Fruit fly (Drosophila melanogaster) whole organism, adult: Measurements from ENCODE around the gene CG17343.

Experiments
- CG11617 ChIP-seq: fragments of 200-800 bp; sonication (Bioruptor generic); optimal IDR thresholded peaks from 2 replicates; lab custom pipeline; 2017; ENCODE audit warnings: mild to moderate bottlenecking, missing biosample characterization, missing genetic modification reagents, missing genetic modification characterization
- CG12768 ChIP-seq: fragments of 200-800 bp; sonication (Bioruptor generic); optimal IDR thresholded peaks from 2 replicates; lab custom pipeline; 2017; ENCODE audit warnings: missing biosample characterization, missing genetic modification characterization, mild to moderate bottlenecking, moderate library complexity, missing genetic modification reagents
- CG14711 ChIP-seq: fragments of 200-800 bp; sonication (Bioruptor generic); optimal IDR thresholded peaks from 2 replicates; lab custom pipeline; 2018; ENCODE audit warnings: missing biosample characterization, mild to moderate bottlenecking, missing genetic modification characterization, moderate library complexity
- CG1620 ChIP-seq: fragments of 200-800 bp; sonication (Bioruptor generic); optimal IDR thresholded peaks from 2 replicates; lab custom pipeline; 2016; ENCODE audit warnings: missing biosample characterization, missing genetic modification characterization
- CG33017 ChIP-seq: fragments of 200-800 bp; sonication (Bioruptor generic); optimal IDR thresholded peaks from 2 replicates; lab custom pipeline; 2018; ENCODE audit warnings: missing biosample characterization, mild to moderate bottlenecking, missing genetic modification characterization, moderate library complexity
- CG5204 ChIP-seq: fragments of 200-800 bp; sonication (Bioruptor generic); optimal IDR thresholded peaks from 2 replicates; lab custom pipeline; 2016; ENCODE audit warnings: missing biosample characterization, missing genetic modification characterization
- CG7045 ChIP-seq: fragments of 200-800 bp; sonication (Bioruptor generic); optimal IDR thresholded peaks from 2 replicates; lab custom pipeline; 2017; ENCODE audit warnings: missing biosample characterization, mild to moderate bottlenecking, missing genetic modification characterization
- CG7101 ChIP-seq: fragments of 200-800 bp; sonication (Bioruptor generic); optimal IDR thresholded peaks from 2 replicates; lab custom pipeline; 2018; ENCODE audit warnings: missing biosample characterization, mild to moderate bottlenecking, missing genetic modification characterization, moderate library complexity
- Clk ChIP-seq: fragments of 200-800 bp; sonication (Bioruptor generic); optimal IDR thresholded peaks from 2 replicates; lab custom pipeline; 2017; ENCODE audit warnings: missing biosample characterization, missing genetic modification characterization
- Crg-1 ChIP-seq: fragments of 200-800 bp; sonication (Bioruptor generic); optimal IDR thresholded peaks from 2 replicates; lab custom pipeline; 2016; ENCODE audit warnings: missing biosample characterization, missing genetic modification characterization
- Hr96 ChIP-seq: fragments of 200-800 bp; sonication (Bioruptor generic); optimal IDR thresholded peaks from 2 replicates; lab custom pipeline; 2016; ENCODE audit warnings: missing biosample characterization, missing genetic modification characterization
- Mnt ChIP-seq: fragments of 200-800 bp; sonication (Bioruptor generic); optimal IDR thresholded peaks from 2 replicates; lab custom pipeline; 2016; ENCODE audit warnings: missing biosample characterization, mild to moderate bottlenecking, missing genetic modification characterization
- bab1 ChIP-seq: fragments of 200-800 bp; sonication (Bioruptor generic); optimal IDR thresholded peaks from 3 replicates; lab custom pipeline; 2019; ENCODE audit warnings: missing biosample characterization, mild to moderate bottlenecking, missing genetic modification characterization, moderate library complexity
- cic ChIP-seq: fragments of 200-800 bp; sonication (Bioruptor generic); optimal IDR thresholded peaks from 2 replicates; lab custom pipeline; 2017; ENCODE audit warnings: missing biosample characterization, mild to moderate bottlenecking, missing genetic modification characterization, moderate library complexity
- cnc ChIP-seq, 2 experiments: fragments of >200 bp; optimal IDR thresholded peaks; 2 replicates each; lab custom pipeline; 2017
- kay ChIP-seq: fragments of 200-800 bp; sonication (Bioruptor generic); peaks from one replicate; lab custom pipeline; 2016; ENCODE audit warnings: missing biosample characterization, missing genetic modification characterization, borderline replicate concordance
- ovo ChIP-seq: fragments of 200-800 bp; sonication (Bioruptor generic); optimal IDR thresholded peaks from 2 replicates; lab custom pipeline; 2016; ENCODE audit warnings: missing biosample characterization, missing genetic modification characterization
- pad ChIP-seq: fragments of 200-800 bp; sonication (Bioruptor generic); optimal IDR thresholded peaks from 3 replicates; lab custom pipeline; 2017; ENCODE audit warnings: missing biosample characterization, missing genetic modification characterization, mild to moderate bottlenecking, moderate library complexity, missing genetic modification reagents
- tj ChIP-seq: fragments of 200-800 bp; sonication (Bioruptor generic); optimal IDR thresholded peaks from 3 replicates; lab custom pipeline; 2017; ENCODE audit warnings: missing biosample characterization, mild to moderate bottlenecking, missing genetic modification characterization, moderate library complexity
- toe ChIP-seq: fragments of 200-800 bp; sonication (Bioruptor generic); optimal IDR thresholded peaks from 2 replicates; lab custom pipeline; 2016; ENCODE audit warnings: missing biosample characterization, missing genetic modification characterization

The CG17343 gene

dm6 chr2L:19027246-19027886 is 37.4 kb upstream of the CG17343 start, which contains the start of gene Sidpn:
Gene Sidpn, plus strand, starts transcription at chr2L:19027710.
- no peak for TF ChIP-seq tj (GFP tag; lab: Kevin White, UChicago)
- TF ChIP-seq cic (GFP tag; lab: Kevin White, UChicago), result peak; percentile 9

- TF ChIP-seq Mnt, result peak; percentile 25
- no peak for TF ChIP-seq CG14711 (tag; lab: Kevin White, UChicago)
- peak; percentile 19 for TF ChIP-seq bab1
Measured at dm6 chr2L:19033288-19033687, 31.4 kb upstream of the CG17343 start, which contains the start of gene hook. Gene hook, minus strand, starts transcription at chr2L:19033498.

dm6 chr2L:19034213-19034929 is 30.4 kb upstream of the CG17343 start, which contains the start of the genes mib2 and CG31800:
Gene mib2, plus strand, starts transcription at chr2L:19034444.
Gene CG31800, minus strand, starts transcription at chr2L:19034576.
- TF ChIP-seq CG7101, result peak; percentile 4
- TF ChIP-seq ovo (GFP tag; lab: Kevin White, UChicago), result no peak
- no peak for TF ChIP-seq CG12768 (GFP tag; lab: Kevin White, UChicago)
- no peak for TF ChIP-seq CG33017 (tag; lab: Kevin White, UChicago)
- no peak for TF ChIP-seq kay (GFP tag; lab: Kevin White, UChicago)
- TF ChIP-seq CG11617 (GFP tag; lab: Kevin White, UChicago), result peak; percentile 8
- TF ChIP-seq tj (GFP tag; lab: Kevin White, UChicago), result no peak
- TF ChIP-seq Crg-1 (GFP tag; lab: Kevin White, UChicago), result no peak
- TF ChIP-seq bab1, result peak; percentile 13
- TF ChIP-seq cic (GFP tag; lab: Kevin White, UChicago), result no peak
- TF ChIP-seq CG14711 (tag; lab: Kevin White, UChicago), result no peak
- no peak for TF ChIP-seq Clk (GFP tag; lab: Kevin White, UChicago)
- no peak for TF ChIP-seq CG1620 (GFP tag; lab: Kevin White, UChicago)
- TF ChIP-seq pad (GFP tag; lab: Kevin White, UChicago), result no peak
- peak; percentile 7 for TF ChIP-seq toe (GFP tag; lab: Kevin White, UChicago)
- no peak for TF ChIP-seq Hr96 (GFP tag; lab: Kevin White, UChicago)
- peak; percentile 35 for TF ChIP-seq Mnt
- no peak for TF ChIP-seq CG7045 (GFP tag; lab: Kevin White, UChicago)
- no peak for TF ChIP-seq cnc (optimal IDR thresholded peaks at IDR 0.05; lab: Kevin White, UChicago)
- TF ChIP-seq CG5204 (GFP tag; lab: Kevin White, UChicago), result no peak

- TF ChIP-seq CG12768 (GFP tag; lab: Kevin White, UChicago) (no peak), CG7101 (no peak), tj (GFP tag; lab: Kevin White, UChicago) (peak; percentile 34), CG11617 (GFP tag; lab: Kevin White, UChicago) (no peak), CG7045 (GFP tag; lab: Kevin White, UChicago) (no peak), CG33017 (tag; lab: Kevin White, UChicago) (no peak), CG1620 (GFP tag; lab: Kevin White, UChicago) (no peak), cnc (optimal IDR thresholded peaks at IDR 0.05; lab: Kevin White, UChicago) (no peak)
Measured at dm6 chr2L:19035013-19035412, 29.7 kb upstream of the CG17343 start.

dm6 chr2L:19036105-19036714 is 28.5 kb upstream of the CG17343 start:
- TF ChIP-seq kay (GFP tag; lab: Kevin White, UChicago), result no peak
- no peak for TF ChIP-seq CG5204 (GFP tag; lab: Kevin White, UChicago)
- no peak for TF ChIP-seq CG12768 (GFP tag; lab: Kevin White, UChicago)
- no peak for TF ChIP-seq CG11617 (GFP tag; lab: Kevin White, UChicago)
- no peak for TF ChIP-seq CG7045 (GFP tag; lab: Kevin White, UChicago)
- no peak for TF ChIP-seq cnc (optimal IDR thresholded peaks at IDR 0.05; lab: Kevin White, UChicago)
- TF ChIP-seq CG33017 (tag; lab: Kevin White, UChicago), result no peak
- TF ChIP-seq CG1620 (GFP tag; lab: Kevin White, UChicago), result no peak
- TF ChIP-seq tj (GFP tag; lab: Kevin White, UChicago), result no peak
- TF ChIP-seq CG14711 (tag; lab: Kevin White, UChicago), result no peak
- no peak for TF ChIP-seq Clk (GFP tag; lab: Kevin White, UChicago)
- no peak for TF ChIP-seq ovo (GFP tag; lab: Kevin White, UChicago)
- TF ChIP-seq pad (GFP tag; lab: Kevin White, UChicago), result no peak
- TF ChIP-seq cic (GFP tag; lab: Kevin White, UChicago), result no peak
- no peak for TF ChIP-seq CG7101
- TF ChIP-seq Crg-1 (GFP tag; lab: Kevin White, UChicago), result no peak
- no peak for TF ChIP-seq toe (GFP tag; lab: Kevin White, UChicago)
- TF ChIP-seq Hr96 (GFP tag; lab: Kevin White, UChicago), result no peak
- no peak for TF ChIP-seq bab1
- no peak for TF ChIP-seq Mnt

DNA sequence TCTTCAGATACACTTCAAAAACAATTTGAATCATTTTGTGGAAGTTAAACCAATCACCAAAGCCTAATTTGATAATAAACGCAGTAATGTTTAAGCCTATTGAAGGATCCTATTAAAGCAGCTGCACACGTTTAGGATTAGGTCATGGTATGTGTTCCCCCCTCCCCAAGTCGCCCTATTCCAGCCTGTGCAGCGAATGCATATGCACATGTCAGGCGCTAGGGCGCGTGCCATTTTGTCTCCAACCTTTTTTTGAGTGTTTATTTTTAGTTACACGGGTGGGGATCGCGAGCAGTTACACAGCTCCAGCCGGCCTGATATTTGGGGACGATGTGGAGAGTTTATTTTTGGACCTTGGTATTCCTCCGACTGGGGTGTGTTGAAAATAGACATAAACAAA is 27.7 kb upstream of the CG17343 start:
- no peak for TF ChIP-seq kay (GFP tag; lab: Kevin White, UChicago)
- TF ChIP-seq cic (GFP tag; lab: Kevin White, UChicago), result no peak
- TF ChIP-seq CG7045 (GFP tag; lab: Kevin White, UChicago), result no peak
- TF ChIP-seq ovo (GFP tag; lab: Kevin White, UChicago), result no peak
- no peak for TF ChIP-seq CG11617 (GFP tag; lab: Kevin White, UChicago)
- no peak for TF ChIP-seq Clk (GFP tag; lab: Kevin White, UChicago)
- no peak for TF ChIP-seq toe (GFP tag; lab: Kevin White, UChicago)
- no peak for TF ChIP-seq CG1620 (GFP tag; lab: Kevin White, UChicago)
- TF ChIP-seq Mnt, result no peak
- no peak for TF ChIP-seq CG12768 (GFP tag; lab: Kevin White, UChicago)
- TF ChIP-seq CG5204 (GFP tag; lab: Kevin White, UChicago), result no peak
- TF ChIP-seq CG33017 (tag; lab: Kevin White, UChicago), result no peak
- no peak for TF ChIP-seq bab1
- TF ChIP-seq cnc (optimal IDR thresholded peaks at IDR 0.05; lab: Kevin White, UChicago), result no peak
- no peak for TF ChIP-seq Crg-1 (GFP tag; lab: Kevin White, UChicago)
- TF ChIP-seq Hr96 (GFP tag; lab: Kevin White, UChicago), result no peak
- no peak for TF ChIP-seq CG7101
